Worm (Caenorhabditis elegans) whole organism, L4/young adult: ENCODE measurements around the gene ttr-59.

Experiments
- W03F9.2 ChIP-seq: fragments of 150-350 bp; optimal IDR thresholded peaks from 2 replicates; lab custom pipeline; 2014; ENCODE audit warnings: missing biosample characterization, missing genetic modification characterization
- him-1 ChIP-seq: sonication (generic microtip); optimal IDR thresholded peaks from 2 replicates; lab custom pipeline; 2016; ENCODE audit warnings: missing genotype, missing genetic modification reagents, missing genetic modification characterization, missing compliant biosample characterization

DNA sequence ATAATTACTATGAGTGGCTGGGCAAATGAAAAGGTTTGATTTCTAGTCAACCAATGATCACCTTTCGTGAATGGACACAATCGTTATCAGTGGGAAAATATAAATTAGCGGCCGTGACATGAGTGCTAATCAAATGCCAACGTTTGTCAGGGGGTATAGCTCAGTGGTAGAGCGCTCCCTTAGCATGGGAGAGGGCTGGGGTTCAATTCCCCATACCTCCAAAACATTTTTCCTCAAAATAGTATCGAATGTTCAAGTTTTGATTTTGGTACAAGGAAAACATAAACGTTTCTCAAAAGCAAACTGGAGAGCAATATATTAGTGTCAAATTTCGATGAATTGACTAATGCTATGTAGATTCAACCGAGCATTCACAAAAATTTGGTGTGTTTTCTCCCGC, 6.0 kb upstream of the ttr-59 start:
- TF ChIP-seq him-1 = no peak
- no peak for TF ChIP-seq W03F9.2
